Fruit fly (Drosophila melanogaster) ovary, adult (tissue): ENCODE results near the gene Ref2.

Source experiments
- CG17801 ChIP-seq: fragments of 200-800 bp; optimal IDR thresholded peaks from 2 replicates; lab custom pipeline; 2019; ENCODE audit warnings: missing biosample characterization, mild to moderate bottlenecking, missing genetic modification characterization, moderate library complexity; ENCODE audit not compliant: partially characterized antibody

Ref2 gene

dm6 chr2L:12595774-12596173, 50.4 kb downstream of the Ref2 start:
- no peak for TF ChIP-seq CG17801

DNA sequence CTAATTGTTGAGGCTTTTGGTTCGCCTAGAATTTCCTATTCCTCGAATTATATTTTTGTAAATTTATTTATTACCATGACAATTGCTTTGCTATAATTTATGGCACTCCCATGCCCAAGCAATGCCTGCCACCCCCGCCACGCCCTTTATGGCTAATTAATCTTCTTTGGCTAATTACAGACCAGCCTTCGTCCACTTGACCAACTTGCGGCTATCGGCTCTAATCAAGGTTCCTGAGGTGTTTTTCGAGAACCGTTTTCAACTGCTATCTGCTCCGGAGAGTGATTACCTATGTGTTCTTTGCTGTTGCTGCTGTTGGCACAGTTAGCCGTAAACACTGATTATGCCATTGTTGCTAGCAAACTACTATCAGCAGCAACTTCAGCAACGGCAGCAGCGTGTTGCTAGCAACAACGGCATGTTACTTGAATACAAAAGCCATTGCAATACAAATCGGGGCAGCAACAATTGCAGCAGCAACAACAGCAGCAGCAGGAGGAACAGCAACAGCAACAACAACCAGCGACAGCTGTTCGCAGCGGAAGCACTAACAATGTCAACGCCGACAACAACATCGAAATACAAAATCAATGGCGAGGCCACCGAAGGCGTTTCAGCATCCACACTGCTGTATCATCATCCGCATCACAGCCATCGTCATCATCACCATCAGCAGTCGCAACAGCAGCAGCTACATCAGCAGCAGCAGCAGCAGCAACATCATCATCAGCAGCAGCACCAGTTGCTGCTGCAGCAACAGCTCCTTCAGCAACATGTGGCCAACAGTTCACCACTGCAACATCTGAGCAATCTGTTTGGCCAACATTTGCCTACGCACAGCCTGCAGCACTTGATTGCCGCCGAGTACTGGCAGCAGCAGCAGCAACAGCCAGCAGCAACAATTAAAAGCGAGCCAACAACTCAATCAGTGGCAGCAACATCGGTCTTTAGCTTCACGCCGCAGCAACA, 52.4 kb downstream of the Ref2 start:
- TF ChIP-seq CG17801 = no peak

dm6 chr2L:12589941-12590340, 56.2 kb downstream of the Ref2 start:
- no peak for TF ChIP-seq CG17801

- no peak for TF ChIP-seq CG17801
These were observed 57.2 kb downstream of the Ref2 start for dm6 chr2L:12588846-12589490.

dm6 chr2L:12587325-12587724, 58.8 kb downstream of the Ref2 start, which contains the start of gene nub:
nub (plus strand) TSS chr2L:12587625.
- no peak for TF ChIP-seq CG17801

DNA sequence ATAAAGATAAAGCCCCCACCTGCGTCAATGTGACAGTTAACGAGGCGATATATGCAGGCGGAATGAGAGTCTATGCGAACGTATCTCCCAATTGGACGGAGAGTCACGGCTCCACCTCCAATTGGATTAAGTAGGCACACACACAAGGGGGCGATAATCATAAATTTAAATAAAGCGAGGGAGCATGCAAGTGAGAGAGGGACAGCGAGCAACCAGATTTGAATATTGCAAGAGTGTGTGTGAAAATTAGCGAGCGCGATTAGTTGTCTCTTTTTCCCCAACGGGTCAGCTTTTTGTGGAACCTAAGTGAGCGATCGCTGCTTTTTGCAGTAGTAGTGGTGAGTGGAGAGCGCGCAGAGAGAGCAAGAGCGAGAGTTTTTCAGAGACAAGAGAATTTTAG, 59.3 kb downstream of the Ref2 start:
- no peak for TF ChIP-seq CG17801

DNA sequence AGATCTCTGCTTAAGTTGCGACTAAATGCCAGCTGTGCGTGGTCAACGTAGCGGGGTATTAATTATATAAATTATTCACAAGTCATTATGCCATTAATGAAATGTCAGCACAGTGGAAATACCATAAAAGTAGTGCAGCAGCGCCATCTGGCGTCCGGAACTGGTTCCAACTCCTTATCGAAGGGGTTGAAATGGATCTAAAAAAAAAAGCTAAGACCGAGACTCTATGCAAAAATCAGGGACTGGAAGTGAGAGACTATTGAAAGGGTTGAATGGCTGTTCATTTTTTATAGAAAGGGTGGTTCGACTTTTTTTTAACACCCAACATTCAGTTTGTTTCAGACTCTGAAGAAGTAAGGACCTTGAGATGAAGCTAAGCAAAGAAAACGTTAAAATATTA, 67.1 kb downstream of the Ref2 start:
- TF ChIP-seq CG17801 = no peak

DNA sequence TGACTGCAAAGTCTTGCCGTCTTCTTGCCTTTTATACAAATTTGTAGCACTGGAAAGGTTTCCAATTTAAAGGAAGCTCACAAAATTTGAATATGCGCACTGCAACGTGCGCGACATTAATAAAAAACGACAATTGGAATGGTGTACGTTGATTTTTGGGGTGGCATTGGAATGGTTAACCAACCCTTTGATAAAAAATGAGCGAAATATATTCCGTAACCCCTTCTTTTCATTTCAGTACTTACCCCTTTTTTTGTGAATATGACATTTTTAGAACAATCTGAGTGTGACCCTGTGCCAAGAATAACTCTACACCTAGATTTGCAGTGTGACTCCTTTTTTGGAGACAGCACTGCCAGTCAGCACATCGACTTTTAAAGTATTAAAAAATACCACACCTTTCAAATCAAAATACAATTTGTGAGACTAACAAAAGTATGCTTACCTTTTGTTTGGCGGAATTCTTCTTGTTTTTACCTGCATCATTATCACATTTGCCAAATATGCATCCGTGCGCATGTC, 71.1 kb downstream of the Ref2 start:
- no peak for TF ChIP-seq CG17801

- no peak for TF ChIP-seq CG17801
These were observed 79.1 kb downstream of the Ref2 start for dm6 chr2L:12566886-12567666.
